Fruit fly (Drosophila melanogaster) Kc167 (cell line): ENCODE measurements around the gene CG9117.

ENCODE experiments used
- Myc ChIP-seq: fragments of >200 bp; optimal IDR thresholded peaks from 2 replicates; lab custom pipeline; 2017; ENCODE audit warnings: missing external identifiers
- Sin3A ChIP-seq: fragments of >200 bp; optimal IDR thresholded peaks from 2 replicates; lab custom pipeline; 2018; ENCODE audit warnings: missing external identifiers
- h ChIP-seq: fragments of >200 bp; optimal IDR thresholded peaks from 3 replicates; lab custom pipeline; 2018; ENCODE audit warnings: missing external identifiers
- insv ChIP-seq: fragments of >200 bp; optimal IDR thresholded peaks from 3 replicates; lab custom pipeline; 2018; ENCODE audit warnings: missing external identifiers
- psq ChIP-seq: fragments of >200 bp; optimal IDR thresholded peaks from 2 replicates; lab custom pipeline; 2017; ENCODE audit warnings: missing external identifiers
- ttk ChIP-seq: sonication (Bioruptor generic); optimal IDR thresholded peaks from 2 replicates; lab custom pipeline; 2017; ENCODE audit warnings: missing external identifiers

The CG9117 gene

DNA sequence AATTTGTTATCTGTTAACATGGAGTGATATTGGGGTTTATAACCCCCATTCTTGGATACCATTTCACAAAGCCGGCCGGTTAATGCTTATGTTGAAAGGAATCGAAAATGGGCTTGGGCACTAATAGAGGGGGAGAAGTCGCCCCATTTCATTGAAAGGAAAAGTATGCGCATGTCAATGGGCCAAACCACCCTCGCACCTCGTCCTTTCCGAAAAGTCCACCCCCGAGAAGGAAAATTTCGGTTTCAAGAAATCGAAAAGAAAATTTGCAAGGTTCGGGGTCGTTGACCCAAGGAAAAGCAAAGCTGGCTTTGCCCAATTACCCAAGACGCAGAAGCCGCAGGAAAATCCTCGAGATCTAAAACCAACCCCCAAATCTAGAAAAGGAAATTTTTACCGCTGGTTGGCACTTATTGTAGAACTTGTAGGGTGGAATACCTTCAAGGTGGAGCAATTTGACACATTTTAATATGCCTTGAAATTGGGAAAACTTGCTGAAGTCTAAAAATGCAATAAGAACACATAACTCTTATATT lies 39.2 kb upstream of the CG9117 start:
- TF ChIP-seq psq (lab: Kevin White, UChicago) (no peak), ttk (no peak), Sin3A (no peak), h (lab: Kevin White, UChicago) (no peak), Myc (lab: Kevin White, UChicago) (no peak), insv (lab: Kevin White, UChicago) (no peak)

DNA sequence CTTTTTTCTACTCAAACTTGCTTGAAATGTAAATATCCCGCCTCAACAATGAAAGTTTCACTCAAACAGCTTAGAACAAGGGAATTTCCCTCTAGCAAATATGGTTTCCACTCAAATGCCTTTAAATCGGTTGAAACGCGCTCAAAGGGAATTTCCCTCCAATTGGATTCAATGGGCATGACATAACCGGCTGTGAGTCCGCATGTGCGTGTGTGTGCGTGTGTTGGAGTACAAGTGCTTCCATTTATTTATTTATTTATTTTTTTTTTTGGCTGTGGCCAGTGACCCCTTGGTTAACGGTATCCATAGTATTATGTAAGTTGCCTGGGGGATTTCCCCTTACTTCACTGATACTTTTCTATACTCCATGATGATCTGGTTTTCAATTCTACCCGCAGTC lies 38.4 kb upstream of the CG9117 start:
- no peak for TF ChIP-seq h (lab: Kevin White, UChicago)
- no peak for TF ChIP-seq insv (lab: Kevin White, UChicago)
- no peak for TF ChIP-seq psq (lab: Kevin White, UChicago)
- no peak for TF ChIP-seq Sin3A
- no peak for TF ChIP-seq Myc (lab: Kevin White, UChicago)
- no peak for TF ChIP-seq ttk

DNA sequence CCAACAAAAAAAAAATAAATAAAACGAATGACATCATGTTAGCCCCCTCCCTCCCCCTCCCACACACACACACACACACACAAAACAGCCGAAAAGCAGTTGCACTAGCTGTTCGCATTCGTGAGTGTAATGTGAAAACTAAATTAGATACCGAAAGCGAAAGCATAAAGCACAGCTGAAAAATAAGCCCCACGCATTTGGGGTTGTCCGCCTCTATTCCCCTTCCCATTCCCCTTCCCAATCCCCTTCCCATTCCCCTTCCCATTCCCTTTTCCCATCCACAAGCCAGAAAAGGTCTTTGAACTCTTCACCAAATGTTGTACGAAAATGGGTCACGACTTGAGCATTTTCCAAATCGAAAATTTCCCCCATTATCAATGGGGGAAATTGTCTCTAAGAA lies 37.6 kb upstream of the CG9117 start:
- TF ChIP-seq Sin3A (no peak), ttk (no peak), psq (lab: Kevin White, UChicago) (no peak), h (lab: Kevin White, UChicago) (no peak), insv (lab: Kevin White, UChicago) (no peak), Myc (lab: Kevin White, UChicago) (no peak)

dm6 chr2L:6074314-6074713 lies 36.6 kb upstream of the CG9117 start:
- TF ChIP-seq insv (lab: Kevin White, UChicago) (no peak), h (lab: Kevin White, UChicago) (no peak)

DNA sequence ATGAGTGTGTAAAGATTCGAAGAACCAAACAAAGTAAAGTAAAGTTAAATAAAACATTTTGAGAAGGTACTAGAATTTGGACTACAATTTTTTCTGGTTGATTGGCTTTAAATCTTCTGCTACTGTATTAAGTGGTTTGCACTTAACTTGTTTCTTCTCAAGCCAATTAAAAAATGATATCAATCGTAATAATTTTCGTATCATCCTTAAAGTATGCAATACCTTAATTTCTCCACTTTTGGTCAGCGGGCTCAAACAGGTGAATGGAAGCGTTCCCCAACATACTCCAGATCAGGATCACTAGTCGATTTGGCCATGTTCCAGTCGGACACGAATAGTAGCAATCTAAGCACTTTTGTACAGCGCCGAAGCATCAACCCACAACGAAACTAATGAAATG lies 36.2 kb upstream of the CG9117 start:
- TF ChIP-seq psq (lab: Kevin White, UChicago) (no peak), h (lab: Kevin White, UChicago) (no peak), insv (lab: Kevin White, UChicago) (no peak), Myc (lab: Kevin White, UChicago) (no peak), Sin3A (no peak), ttk (no peak)

DNA sequence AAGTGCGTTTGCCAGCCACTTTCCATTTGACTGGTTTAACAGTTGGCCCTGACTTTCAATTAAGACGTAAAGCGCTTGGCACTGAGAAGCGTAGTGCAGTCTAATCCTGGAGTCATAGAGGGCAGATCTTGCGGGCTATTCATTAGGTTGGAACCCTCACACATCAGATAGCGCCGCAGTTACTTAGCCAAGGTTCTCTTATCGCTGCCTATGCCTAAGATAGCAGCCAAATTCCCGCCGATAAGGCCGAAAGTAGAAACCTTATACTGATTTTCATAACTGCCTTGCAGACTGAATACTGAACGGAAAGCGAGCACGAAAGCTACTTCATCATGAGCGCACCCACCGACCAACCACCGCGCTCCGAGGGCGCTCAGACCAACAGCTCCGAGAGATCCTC lies 34.4 kb upstream of the CG9117 start:
- TF ChIP-seq Myc (lab: Kevin White, UChicago) (no peak), psq (lab: Kevin White, UChicago) (no peak), h (lab: Kevin White, UChicago) (no peak), Sin3A (no peak), ttk (no peak), insv (lab: Kevin White, UChicago) (no peak)

DNA sequence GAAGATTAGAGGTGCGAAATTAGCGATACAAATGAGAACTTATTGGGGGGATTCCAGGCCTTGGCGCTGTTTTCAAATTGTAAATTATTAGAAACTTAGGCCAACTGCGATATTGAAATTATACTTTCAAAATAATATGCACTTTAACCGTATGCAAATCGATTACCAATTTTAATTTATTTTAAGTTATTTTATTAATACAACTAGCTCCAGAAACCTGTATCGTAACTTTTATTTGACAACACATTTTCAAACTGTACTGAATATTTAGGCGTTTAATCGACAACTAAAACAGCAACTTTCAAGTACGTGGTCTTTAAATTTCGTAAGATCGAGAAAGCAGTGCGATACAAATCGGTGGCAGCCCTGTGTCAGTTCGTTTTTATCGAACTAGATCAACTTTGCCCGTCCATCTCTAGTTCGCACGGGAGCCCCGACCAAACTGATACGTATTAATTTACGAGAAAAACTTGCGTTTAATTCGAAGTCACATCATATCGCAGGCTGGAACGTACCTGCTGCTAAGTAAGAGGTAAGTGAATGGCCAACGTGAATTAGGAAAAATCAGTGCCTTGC lies 33.0 kb upstream of the CG9117 start, which contains the start of the genes CG9154 and Kr-h2:
Gene CG9154 (minus strand): TSS at position 31 of the 576 bp plus-strand sequence.
Gene Kr-h2 (plus strand): TSS at position 335 of the 576 bp plus-strand sequence.
- TF ChIP-seq ttk (no peak), Sin3A (no peak), psq (lab: Kevin White, UChicago) (no peak), h (lab: Kevin White, UChicago) (no peak), Myc (lab: Kevin White, UChicago) (no peak)

dm6 chr2L:6068544-6069251 lies 31.0 kb upstream of the CG9117 start, which contains the start of the genes CG9150 and Pfdn1:
Gene CG9150 (minus strand): TSS chr2L:6068594.
Gene Pfdn1 (plus strand): TSS chr2L:6069079.
- TF ChIP-seq insv (lab: Kevin White, UChicago) (no peak), ttk (no peak), Myc (lab: Kevin White, UChicago) (no peak), h (lab: Kevin White, UChicago) (no peak), Sin3A (no peak), psq (lab: Kevin White, UChicago) (no peak)

DNA sequence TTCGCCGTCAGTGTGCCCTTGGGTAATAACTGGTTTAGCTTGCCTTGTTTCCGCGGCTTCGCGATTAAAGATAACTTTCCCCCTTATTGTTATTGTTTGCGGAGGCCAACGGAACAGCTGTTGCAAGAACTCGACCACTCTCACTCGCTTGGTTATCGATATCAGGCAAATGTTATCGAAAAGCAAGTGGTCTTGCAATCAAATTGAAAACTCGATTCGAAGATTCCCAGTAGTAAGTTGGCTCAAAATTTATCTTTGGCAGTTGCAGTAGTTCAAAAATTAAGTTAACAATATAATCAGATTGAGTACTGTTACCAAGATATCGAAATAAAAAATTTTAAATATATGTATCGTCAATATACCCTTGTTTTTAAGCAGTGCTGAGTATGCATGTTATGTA lies 28.1 kb upstream of the CG9117 start, which contains the start of the genes Fbw5 and CG9147:
Gene Fbw5 (minus strand): TSS at position 131 of the 400 bp plus-strand sequence.
Gene CG9147 (plus strand): TSS at position 175 of the 400 bp plus-strand sequence.
- TF ChIP-seq Sin3A (no peak), ttk (no peak), h (lab: Kevin White, UChicago) (no peak), Myc (lab: Kevin White, UChicago) (no peak), psq (lab: Kevin White, UChicago) (no peak), insv (lab: Kevin White, UChicago) (no peak)

- TF ChIP-seq h (lab: Kevin White, UChicago) (no peak), ttk (no peak), Sin3A (no peak), psq (lab: Kevin White, UChicago) (no peak), insv (lab: Kevin White, UChicago) (no peak)
These were observed 24.8 kb upstream of the CG9117 start, which contains the start of the genes ND-51 and CG13994 for dm6 chr2L:6062382-6063082. Gene ND-51 (minus strand): TSS chr2L:6062757. Gene CG13994 (plus strand): TSS chr2L:6062989.

DNA sequence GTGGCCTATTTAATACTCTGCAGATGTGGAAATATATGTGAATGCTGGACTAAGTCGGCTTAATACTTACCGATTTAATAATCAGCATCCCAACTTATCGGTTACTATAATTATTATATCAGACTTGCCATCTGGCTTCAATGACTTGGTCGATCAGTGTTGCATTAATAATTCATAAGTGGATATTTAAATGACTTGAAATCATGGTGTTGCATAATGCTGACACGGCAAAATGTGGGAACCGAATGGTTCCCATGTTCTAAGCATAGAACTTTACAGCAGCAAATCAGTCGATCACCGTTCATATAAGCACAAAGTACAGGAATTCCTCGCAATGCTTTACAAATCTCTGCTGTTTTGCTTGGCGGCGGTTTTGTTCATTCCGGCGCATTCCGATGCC lies 22.5 kb upstream of the CG9117 start, which contains the start of gene CG34180:
Gene CG34180 (plus strand): TSS at position 301 of the 400 bp plus-strand sequence.
- TF ChIP-seq Sin3A, result no peak
- TF ChIP-seq ttk, result no peak
- TF ChIP-seq Myc (lab: Kevin White, UChicago), result no peak
- no peak for TF ChIP-seq h (lab: Kevin White, UChicago)
- no peak for TF ChIP-seq insv (lab: Kevin White, UChicago)
- TF ChIP-seq psq (lab: Kevin White, UChicago), result no peak
